Fruit fly (Drosophila melanogaster) whole organism, embryonic: ENCODE measurements around the gene stas.

ENCODE experiments used
- CG10321 ChIP-seq: fragments of 200-800 bp; sonication (Bioruptor generic); IDR thresholded peaks from 2 replicates; pipeline ENCODE4 v1.3.6; 2022; ENCODE audit warnings: missing biosample characterization, missing genetic modification characterization
- CG10366 ChIP-seq: fragments of 200-800 bp; sonication (Bioruptor generic); IDR thresholded peaks from 2 replicates; pipeline ENCODE4 v1.3.6; 2022; ENCODE audit warnings: missing biosample characterization, missing genetic modification characterization
- CG10462 ChIP-seq: fragments of 200-800 bp; sonication (Bioruptor generic); optimal IDR thresholded peaks from 2 replicates; lab custom pipeline; 2016; ENCODE audit warnings: missing biosample characterization, missing genetic modification characterization
- CG11695 ChIP-seq: fragments of 200-800 bp; sonication (Bioruptor generic); IDR thresholded peaks from 3 replicates; pipeline ENCODE4 v1.3.6; 2022; ENCODE audit warnings: missing biosample characterization, missing genetic modification characterization
- CG12769 ChIP-seq: fragments of 200-800 bp; sonication (Bioruptor generic); optimal IDR thresholded peaks from 2 replicates; lab custom pipeline; 2019; ENCODE audit warnings: missing biosample characterization, mild to moderate bottlenecking, missing genetic modification characterization, moderate library complexity
- CG13296 ChIP-seq: fragments of 200-800 bp; sonication (Bioruptor generic); optimal IDR thresholded peaks from 3 replicates; lab custom pipeline; 2018; ENCODE audit warnings: missing biosample characterization, mild to moderate bottlenecking, missing genetic modification characterization
- CG14050 ChIP-seq: fragments of 200-800 bp; sonication (Bioruptor generic); IDR thresholded peaks from 3 replicates; pipeline ENCODE4 v1.3.6; 2022; ENCODE audit warnings: missing biosample characterization, missing genetic modification characterization
- CG14667 ChIP-seq: fragments of 200-800 bp; sonication (Bioruptor generic); IDR thresholded peaks from 2 replicates; pipeline ENCODE4 v1.3.6; 2022; ENCODE audit warnings: missing biosample characterization, missing genetic modification characterization
- CG14965 ChIP-seq: fragments of 200-800 bp; sonication (Bioruptor generic); optimal IDR thresholded peaks from 2 replicates; lab custom pipeline; 2016; ENCODE audit warnings: missing biosample characterization, missing genetic modification characterization, borderline replicate concordance
- CG15479 ChIP-seq: fragments of 200-800 bp; sonication (Bioruptor generic); optimal IDR thresholded peaks from 3 replicates; lab custom pipeline; 2019; ENCODE audit warnings: missing biosample characterization, mild to moderate bottlenecking, missing genetic modification characterization, moderate library complexity
- CG16813 ChIP-seq: fragments of 200-800 bp; sonication (Bioruptor generic); IDR thresholded peaks from 3 replicates; pipeline ENCODE4 v1.3.6; 2022; ENCODE audit warnings: missing biosample characterization, missing genetic modification characterization; ENCODE audit not compliant: partially characterized antibody
- CG17385 ChIP-seq: fragments of 200-800 bp; sonication (Bioruptor generic); optimal IDR thresholded peaks from 3 replicates; lab custom pipeline; 2018; ENCODE audit warnings: missing biosample characterization, mild to moderate bottlenecking, missing genetic modification characterization
- CG17802 ChIP-seq: fragments of 200-800 bp; sonication (Bioruptor generic); optimal IDR thresholded peaks from 2 replicates; lab custom pipeline; 2018; ENCODE audit warnings: missing biosample characterization, mild to moderate bottlenecking, missing genetic modification characterization, moderate library complexity
- CG2678 ChIP-seq: fragments of 200-800 bp; sonication (Bioruptor generic); optimal IDR thresholded peaks from 3 replicates; lab custom pipeline; 2019; ENCODE audit warnings: missing biosample characterization, mild to moderate bottlenecking, missing genetic modification characterization, moderate library complexity
- CG5953 ChIP-seq: fragments of 200-800 bp; sonication (Bioruptor generic); IDR thresholded peaks from 2 replicates; pipeline ENCODE4 v1.3.6; 2022; ENCODE audit warnings: missing biosample characterization, missing genetic modification characterization
- CG6813 ChIP-seq: fragments of 200-800 bp; sonication (Bioruptor generic); optimal IDR thresholded peaks from 2 replicates; lab custom pipeline; 2017; ENCODE audit warnings: missing biosample characterization, missing genetic modification characterization, mild to moderate bottlenecking, moderate library complexity, missing genetic modification reagents
- CG7271 ChIP-seq: fragments of 200-800 bp; sonication (Bioruptor generic); optimal IDR thresholded peaks from 2 replicates; lab custom pipeline; 2018; ENCODE audit warnings: missing biosample characterization, mild to moderate bottlenecking, missing genetic modification characterization, moderate library complexity
- CG7987 ChIP-seq: fragments of 200-800 bp; sonication (Bioruptor generic); optimal IDR thresholded peaks from 2 replicates; lab custom pipeline; 2018; ENCODE audit warnings: missing biosample characterization, mild to moderate bottlenecking, missing genetic modification characterization, moderate library complexity
- CG8290 ChIP-seq, 3 experiments: fragments of 200-800 bp; sonication (Bioruptor generic); optimal IDR thresholded peaks; 2 replicates each; lab custom pipeline; 2016 to 2019; ENCODE audit warnings: missing biosample characterization in 3 of 3, missing genetic modification characterization in 3 of 3, mild to moderate bottlenecking in 2 of 3, moderate library complexity in 1 of 3
- CG8765 ChIP-seq: fragments of 200-800 bp; sonication (Bioruptor generic); IDR thresholded peaks from 2 replicates; pipeline ENCODE4 v1.3.6; 2022; ENCODE audit warnings: missing biosample characterization, missing genetic modification characterization
- CHES-1-like ChIP-seq: fragments of 200-800 bp; sonication (Bioruptor generic); optimal IDR thresholded peaks from 2 replicates; lab custom pipeline; 2016; ENCODE audit warnings: missing biosample characterization, missing genetic modification characterization
- D ChIP-seq, 2 experiments: fragments of 200-800 bp in 1 of 2; fragments of >200 bp in 1 of 2; sonication (Bioruptor generic) in 1 of 2; optimal IDR thresholded peaks; 2 replicates in 1 of 2; 3 replicates in 1 of 2; lab custom pipeline; 2017; ENCODE audit warnings: mild to moderate bottlenecking in 1 of 2, missing biosample characterization in 1 of 2, missing genetic modification characterization in 1 of 2, missing genetic modification reagents in 1 of 2
- Deaf1 ChIP-seq: fragments of 200-800 bp; optimal IDR thresholded peaks from 3 replicates; lab custom pipeline; 2019; ENCODE audit warnings: missing biosample characterization, mild to moderate bottlenecking, missing genetic modification characterization, moderate library complexity
- Doc3 ChIP-seq: fragments of 200-800 bp; sonication (Bioruptor generic); IDR thresholded peaks from 3 replicates; pipeline ENCODE4 v1.3.6; 2022; ENCODE audit warnings: missing biosample characterization, missing genetic modification characterization; ENCODE audit not compliant: partially characterized antibody
- ERR ChIP-seq: fragments of 200-800 bp; sonication (Bioruptor generic); optimal IDR thresholded peaks from 2 replicates; lab custom pipeline; 2016; ENCODE audit warnings: missing biosample characterization, missing genetic modification characterization
- Fer3 ChIP-seq: fragments of 200-800 bp; sonication (Bioruptor generic); optimal IDR thresholded peaks from 2 replicates; lab custom pipeline; 2018; ENCODE audit warnings: missing biosample characterization, mild to moderate bottlenecking, missing genetic modification characterization, moderate library complexity
- GATAe ChIP-seq: fragments of 200-800 bp; sonication (Bioruptor generic); conservative IDR thresholded peaks from 2 replicates; pipeline ENCODE4 v1.3.6; 2022; ENCODE audit warnings: missing biosample characterization, missing genetic modification characterization
- Gsc ChIP-seq: fragments of 200-800 bp; sonication (Bioruptor generic); IDR thresholded peaks from 2 replicates; pipeline ENCODE4 v1.3.6; 2022; ENCODE audit warnings: missing biosample characterization, missing genetic modification characterization
- Hey ChIP-seq: fragments of 200-800 bp; sonication (Bioruptor generic); optimal IDR thresholded peaks from 3 replicates; lab custom pipeline; 2018; ENCODE audit warnings: missing biosample characterization, mild to moderate bottlenecking, missing genetic modification characterization
- Lhr ChIP-seq: fragments of 200-800 bp; sonication (Bioruptor generic); optimal IDR thresholded peaks from 3 replicates; lab custom pipeline; 2017; ENCODE audit warnings: mild to moderate bottlenecking, missing biosample characterization, missing genetic modification reagents, missing genetic modification characterization
- Nf-YC ChIP-seq: fragments of 200-800 bp; optimal IDR thresholded peaks from 3 replicates; lab custom pipeline; 2019; ENCODE audit warnings: missing biosample characterization, mild to moderate bottlenecking, missing genetic modification characterization, moderate library complexity
- Oaz ChIP-seq: fragments of 200-800 bp; sonication (Bioruptor generic); IDR thresholded peaks from 2 replicates; pipeline ENCODE4 v1.3.6; 2022; ENCODE audit warnings: missing biosample characterization, missing genetic modification characterization
- Oli ChIP-seq: fragments of 200-800 bp; sonication (Bioruptor generic); optimal IDR thresholded peaks from 2 replicates; lab custom pipeline; 2018; ENCODE audit warnings: missing biosample characterization, mild to moderate bottlenecking, missing genetic modification characterization, moderate library complexity
- Pdp1 ChIP-seq, 2 experiments: fragments of 200-800 bp; sonication (Bioruptor generic); optimal IDR thresholded peaks; 3 replicates each; lab custom pipeline; 2016; ENCODE audit warnings: missing biosample characterization in 2 of 2, missing genetic modification characterization in 2 of 2, mild to moderate bottlenecking in 1 of 2, moderate library complexity in 1 of 2
- Rfx ChIP-seq: fragments of 200-800 bp; sonication (Bioruptor generic); IDR thresholded peaks from 2 replicates; pipeline ENCODE4 v1.3.6; 2022; ENCODE audit warnings: missing biosample characterization, missing genetic modification characterization
- Scr ChIP-seq: fragments of 200-800 bp; sonication (Bioruptor generic); IDR thresholded peaks from 2 replicates; pipeline ENCODE4 v1.3.6; 2022; ENCODE audit warnings: missing biosample characterization, missing genetic modification characterization; ENCODE audit not compliant: partially characterized antibody
- abd-A ChIP-seq: fragments of 200-800 bp; sonication (Bioruptor generic); optimal IDR thresholded peaks from 3 replicates; lab custom pipeline; 2019; ENCODE audit warnings: missing biosample characterization, mild to moderate bottlenecking, missing genetic modification characterization, moderate library complexity
- bsh ChIP-seq, 2 experiments: fragments of 200-800 bp; sonication (Bioruptor generic); optimal IDR thresholded peaks; 2 replicates each; lab custom pipeline; 2017 to 2018; ENCODE audit warnings: mild to moderate bottlenecking in 2 of 2, missing biosample characterization in 2 of 2, missing genetic modification characterization in 2 of 2, moderate library complexity in 1 of 2
- dati ChIP-seq: fragments of 200-800 bp; sonication (Bioruptor generic); IDR thresholded peaks from 2 replicates; pipeline ENCODE4 v1.3.6; 2022; ENCODE audit warnings: missing biosample characterization, missing genetic modification characterization
- gce ChIP-seq: fragments of 200-800 bp; sonication (Bioruptor generic); IDR thresholded peaks from 3 replicates; pipeline ENCODE4 v1.3.6; 2022; ENCODE audit warnings: missing biosample characterization, missing genetic modification characterization
- gcm ChIP-seq: fragments of 200-800 bp; sonication (Bioruptor generic); optimal IDR thresholded peaks from 2 replicates; lab custom pipeline; 2019; ENCODE audit warnings: missing biosample characterization, mild to moderate bottlenecking, missing genetic modification characterization, moderate library complexity
- kah ChIP-seq: fragments of 200-800 bp; sonication (Bioruptor generic); optimal IDR thresholded peaks from 2 replicates; lab custom pipeline; 2018; ENCODE audit warnings: missing biosample characterization, mild to moderate bottlenecking, missing genetic modification characterization
- lilli ChIP-seq: fragments of 200-800 bp; sonication (Bioruptor generic); optimal IDR thresholded peaks from 3 replicates; lab custom pipeline; 2016; ENCODE audit warnings: missing biosample characterization, missing genetic modification characterization
- nom ChIP-seq: fragments of 200-800 bp; sonication (Bioruptor generic); optimal IDR thresholded peaks from 2 replicates; lab custom pipeline; 2017; ENCODE audit warnings: missing biosample characterization, missing genetic modification characterization, mild to moderate bottlenecking, moderate library complexity, missing genetic modification reagents
- pum ChIP-seq: fragments of 200-800 bp; sonication (Bioruptor generic); optimal IDR thresholded peaks from 2 replicates; lab custom pipeline; 2016; ENCODE audit warnings: missing biosample characterization, missing genetic modification characterization
- schlank ChIP-seq: fragments of 200-800 bp; sonication (Bioruptor generic); optimal IDR thresholded peaks from 2 replicates; lab custom pipeline; 2018; ENCODE audit warnings: missing biosample characterization, mild to moderate bottlenecking, missing genetic modification characterization
- sens ChIP-seq: fragments of 200-800 bp; sonication (Bioruptor generic); peaks from one replicate; lab custom pipeline; 2016; ENCODE audit warnings: missing biosample characterization, missing genetic modification characterization
- tup ChIP-seq: fragments of 200-800 bp; sonication (Bioruptor generic); optimal IDR thresholded peaks from 2 replicates; lab custom pipeline; 2016; ENCODE audit warnings: missing biosample characterization, mild to moderate bottlenecking, missing genetic modification characterization, moderate library complexity
- zf30C ChIP-seq: fragments of 200-800 bp; sonication (Bioruptor generic); optimal IDR thresholded peaks from 3 replicates; lab custom pipeline; 2018; ENCODE audit warnings: missing biosample characterization, mild to moderate bottlenecking, missing genetic modification characterization

The stas gene

DNA sequence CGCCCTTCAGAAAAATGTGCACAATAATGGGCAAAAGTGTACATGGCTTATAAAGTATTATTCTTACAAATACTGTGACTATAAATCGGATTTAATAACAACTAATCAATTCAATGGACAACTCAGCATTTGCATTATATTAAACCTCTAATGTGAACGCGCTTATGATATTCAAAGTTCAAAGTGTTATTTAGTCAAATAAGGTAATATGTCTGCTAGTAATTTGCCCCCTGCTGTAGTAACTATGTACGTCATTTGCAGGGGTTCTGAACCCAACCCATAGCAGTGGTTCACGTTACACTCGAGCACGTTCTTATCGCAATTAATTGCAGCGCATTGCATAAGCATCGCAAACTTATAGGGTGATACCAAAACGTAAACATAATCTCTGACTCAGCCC, 39.6 kb downstream of the stas start (continued):
- TF ChIP-seq Lhr (GFP tag; lab: Kevin White, UChicago): no peak
- TF ChIP-seq CHES-1-like (GFP tag; lab: Kevin White, UChicago): no peak
- TF ChIP-seq Deaf1: no peak
- peak; percentile 22 for TF ChIP-seq CG12769 (tag; lab: Kevin White, UChicago)
- TF ChIP-seq CG7271 (tag; lab: Kevin White, UChicago): no peak
- peak; percentile 71 for TF ChIP-seq sens (GFP tag; lab: Kevin White, UChicago)
- no peak for TF ChIP-seq Oaz
- no peak for TF ChIP-seq CG14667
- TF ChIP-seq CG10462: no peak
- no peak for TF ChIP-seq CG14050 (GFP tag; lab: Robert Waterston, UW)
- TF ChIP-seq Oli (tag; lab: Kevin White, UChicago): peak; percentile 48
- no peak for TF ChIP-seq CG14965
- no peak for TF ChIP-seq tup (GFP tag; lab: Kevin White, UChicago)
- no peak for TF ChIP-seq pum
- no peak for TF ChIP-seq CG15479 (GFP tag; lab: Kevin White, UChicago)
- TF ChIP-seq Nf-YC (tag; lab: Kevin White, UChicago): no peak
- TF ChIP-seq Scr (GFP tag; lab: Robert Waterston, UW): no peak
- TF ChIP-seq CG10321 (GFP tag; lab: Robert Waterston, UW): 0 out of 2 replicates have a peak, but pooled peaks have one; percentile 9
- peak in 1 of 2 experiments; percentile 26 for TF ChIP-seq bsh (GFP tag; optimal IDR thresholded peaks at IDR 0.05; lab: Kevin White, UChicago)
- TF ChIP-seq CG8765 (GFP tag; lab: Robert Waterston, UW): no peak
- TF ChIP-seq abd-A (tag; lab: Kevin White, UChicago): no peak
- no peak for TF ChIP-seq Hey (tag; lab: Kevin White, UChicago)
- TF ChIP-seq gce: no peak
- no peak for TF ChIP-seq Gsc
- TF ChIP-seq zf30C (GFP tag; lab: Kevin White, UChicago): no peak
- TF ChIP-seq CG11695 (GFP tag; lab: Robert Waterston, UW): peak; percentile 45; the same call in 1 of the 3 replicates
- TF ChIP-seq Doc3 (GFP tag; lab: Robert Waterston, UW): no peak
- no peak for TF ChIP-seq GATAe
- no peak for TF ChIP-seq CG7987 (GFP tag; lab: Kevin White, UChicago)
- TF ChIP-seq ERR (GFP tag; lab: Kevin White, UChicago): no peak
- peak; percentile 6 for TF ChIP-seq gcm
- no peak for TF ChIP-seq CG16813 (GFP tag; lab: Robert Waterston, UW)
- no peak for TF ChIP-seq kah (GFP tag; lab: Kevin White, UChicago)
- TF ChIP-seq dati (GFP tag; lab: Robert Waterston, UW): no peak
- TF ChIP-seq CG17802 (tag; lab: Kevin White, UChicago): no peak
- TF ChIP-seq schlank (tag; lab: Kevin White, UChicago): no peak
- TF ChIP-seq CG10366 (GFP tag; lab: Robert Waterston, UW): no peak
- TF ChIP-seq Fer3 (tag; lab: Kevin White, UChicago): no peak
- no peak for TF ChIP-seq CG8290 (GFP tag; optimal IDR thresholded peaks at IDR 0.05; lab: Kevin White, UChicago)
- peak in 1 of 2 experiments; percentile 48 for TF ChIP-seq CG8290 (tag; optimal IDR thresholded peaks at IDR 0.05; lab: Kevin White, UChicago)
- TF ChIP-seq D (optimal IDR thresholded peaks at IDR 0.05; lab: Kevin White, UChicago): no peak
- no peak for TF ChIP-seq D (GFP tag; optimal IDR thresholded peaks at IDR 0.05; lab: Kevin White, UChicago)
- TF ChIP-seq CG13296: no peak
- TF ChIP-seq CG17385 (GFP tag; lab: Kevin White, UChicago): peak; percentile 30
- no peak for TF ChIP-seq nom (GFP tag; lab: Kevin White, UChicago)
- no peak for TF ChIP-seq lilli (GFP tag; lab: Kevin White, UChicago)
- peak; percentile 33 for TF ChIP-seq CG2678 (tag; lab: Kevin White, UChicago)
- TF ChIP-seq Rfx (GFP tag; lab: Robert Waterston, UW): 0 out of 2 replicates have a peak, but pooled peaks have one; percentile 13
- no peak for TF ChIP-seq CG5953
- TF ChIP-seq Pdp1 (GFP tag; optimal IDR thresholded peaks at IDR 0.05; lab: Kevin White, UChicago): peak in 1 of 2 experiments; percentile 39
- TF ChIP-seq CG6813 (GFP tag; lab: Kevin White, UChicago): no peak
